Worm (Caenorhabditis elegans) whole organism, L3 larva: Measurements from ENCODE around the gene hmgs-1.
A peak's percentile ranks its signal among the peaks of the same experiment; 100 is the strongest.

ENCODE experiments used
- R02D3.7 ChIP-seq: fragments of 150-350 bp; optimal IDR thresholded peaks from 2 replicates; lab custom pipeline; 2014; ENCODE audit warnings: missing biosample characterization, missing genetic modification characterization
- aly-2 ChIP-seq: fragments of 150-350 bp; optimal IDR thresholded peaks from 2 replicates; lab custom pipeline; 2014; ENCODE audit warnings: missing biosample characterization, missing genetic modification characterization
- ama-1 ChIP-seq: fragments of 150-350 bp; optimal IDR thresholded peaks from 2 replicates; lab custom pipeline; 2018
- ceh-16 ChIP-seq: sonication (generic microtip); optimal IDR thresholded peaks from 2 replicates; lab custom pipeline; 2017; ENCODE audit warnings: missing biosample characterization, missing genetic modification characterization
- ceh-28 ChIP-seq: fragments of 150-350 bp; optimal IDR thresholded peaks from 2 replicates; lab custom pipeline; 2014; ENCODE audit warnings: missing biosample characterization, missing genetic modification reagents, missing genetic modification characterization
- daf-12 ChIP-seq: fragments of 150-350 bp; optimal IDR thresholded peaks from 2 replicates; lab custom pipeline; 2014; ENCODE audit warnings: missing biosample characterization, missing genetic modification reagents, missing genetic modification characterization
- egl-27 ChIP-seq: sonication (generic microtip); optimal IDR thresholded peaks from 4 replicates; lab custom pipeline; 2017; ENCODE audit warnings: missing biosample characterization, missing genetic modification reagents, missing genetic modification characterization
- egl-5 ChIP-seq: fragments of 150-350 bp; optimal IDR thresholded peaks from 2 replicates; lab custom pipeline; 2017; ENCODE audit warnings: missing biosample characterization, missing genetic modification reagents, missing genetic modification characterization, inconsistent platforms
- elt-1 ChIP-seq: fragments of 150-350 bp; optimal IDR thresholded peaks from 2 replicates; lab custom pipeline; 2014; ENCODE audit warnings: missing biosample characterization, missing genetic modification characterization
- elt-2 ChIP-seq: sonication (generic microtip); optimal IDR thresholded peaks from 2 replicates; lab custom pipeline; 2016; ENCODE audit warnings: missing genetic modification reagents, mild to moderate bottlenecking, missing genetic modification characterization, missing compliant biosample characterization
- elt-3 ChIP-seq, 3 experiments: fragments of 150-350 bp in 1 of 3; sonication (generic microtip) in 2 of 3; optimal IDR thresholded peaks; 2 replicates in 2 of 3; 4 replicates in 1 of 3; lab custom pipeline; 2014 to 2017; ENCODE audit warnings: missing biosample characterization in 3 of 3, missing genetic modification characterization in 3 of 3
- eor-1 ChIP-seq, 2 experiments: fragments of 150-350 bp; optimal IDR thresholded peaks; 2 replicates each; lab custom pipeline; 2014 to 2018; ENCODE audit warnings: missing biosample characterization in 2 of 2, missing genetic modification characterization in 2 of 2
- fkh-2 ChIP-seq: fragments of 150-350 bp; optimal IDR thresholded peaks from 2 replicates; lab custom pipeline; 2014; ENCODE audit warnings: missing biosample characterization, missing genetic modification reagents, missing genetic modification characterization
- hmg-11 ChIP-seq: sonication (generic microtip); optimal IDR thresholded peaks from 2 replicates; lab custom pipeline; 2016; ENCODE audit warnings: missing genetic modification characterization, missing compliant biosample characterization
- jun-1 ChIP-seq: fragments of 150-350 bp; optimal IDR thresholded peaks from 2 replicates; lab custom pipeline; 2014; ENCODE audit warnings: missing biosample characterization, missing genetic modification reagents, missing genetic modification characterization
- mdl-1 ChIP-seq: fragments of 150-350 bp; optimal IDR thresholded peaks from 2 replicates; lab custom pipeline; 2014; ENCODE audit warnings: missing biosample characterization, missing genetic modification characterization
- mml-1 ChIP-seq: fragments of 150-350 bp; sonication (generic microtip); optimal IDR thresholded peaks from 3 replicates; lab custom pipeline; 2014; ENCODE audit warnings: missing biosample characterization, missing genetic modification characterization
- nhr-11 ChIP-seq: fragments of 150-350 bp; optimal IDR thresholded peaks from 2 replicates; lab custom pipeline; 2014; ENCODE audit warnings: missing biosample characterization, missing genetic modification characterization
- nhr-12 ChIP-seq: fragments of 150-350 bp; optimal IDR thresholded peaks from 2 replicates; lab custom pipeline; 2014; ENCODE audit warnings: missing biosample characterization, missing genetic modification characterization
- nhr-23 ChIP-seq: fragments of 150-350 bp; optimal IDR thresholded peaks from 2 replicates; lab custom pipeline; 2014; ENCODE audit warnings: missing biosample characterization, missing genetic modification reagents, missing genetic modification characterization
- nhr-67 ChIP-seq: fragments of 150-350 bp; optimal IDR thresholded peaks from 2 replicates; lab custom pipeline; 2014; ENCODE audit warnings: missing biosample characterization, missing genetic modification characterization
- nhr-77 ChIP-seq: fragments of 150-350 bp; optimal IDR thresholded peaks from 2 replicates; lab custom pipeline; 2014; ENCODE audit warnings: missing biosample characterization, missing genetic modification characterization
- pha-4 ChIP-seq: fragments of 150-350 bp; optimal IDR thresholded peaks from 2 replicates; lab custom pipeline; 2014; ENCODE audit warnings: missing biosample characterization, missing genetic modification reagents, missing genetic modification characterization
- pqm-1 ChIP-seq: fragments of 150-350 bp; optimal IDR thresholded peaks from 2 replicates; lab custom pipeline; 2017; ENCODE audit warnings: missing biosample characterization, missing genetic modification characterization, inconsistent platforms
- snpc-4 ChIP-seq: fragments of 150-350 bp; optimal IDR thresholded peaks from 2 replicates; lab custom pipeline; 2014; ENCODE audit warnings: missing biosample characterization, missing genetic modification characterization
- tbx-2 ChIP-seq: sonication (generic microtip); optimal IDR thresholded peaks from 2 replicates; lab custom pipeline; 2016; ENCODE audit warnings: mild to moderate bottlenecking, missing genetic modification characterization, missing compliant biosample characterization
- zag-1 ChIP-seq: fragments of 150-350 bp; optimal IDR thresholded peaks from 2 replicates; lab custom pipeline; 2014; ENCODE audit warnings: missing biosample characterization, missing genetic modification characterization
- ztf-11 ChIP-seq: fragments of 150-350 bp; optimal IDR thresholded peaks from 2 replicates; lab custom pipeline; 2014; ENCODE audit warnings: missing biosample characterization, missing genetic modification characterization
- ztf-4 ChIP-seq: fragments of 150-350 bp; optimal IDR thresholded peaks from 2 replicates; lab custom pipeline; 2014; ENCODE audit warnings: missing biosample characterization, missing genetic modification characterization

hmgs-1 gene

ce11 chrV:5712189-5712588 lies 27.8 kb upstream of the hmgs-1 start:
- no peak for TF ChIP-seq eor-1 (tag; optimal IDR thresholded peaks at IDR 0.05; lab: Kevin White, UChicago)
- TF ChIP-seq egl-27 (tag; lab: Kevin White, UChicago), result no peak
- no peak for TF ChIP-seq egl-5 (tag; lab: Kevin White, UChicago)
- TF ChIP-seq hmg-11 (tag; lab: Kevin White, UChicago), result no peak
- TF ChIP-seq mml-1, result no peak
- no peak for TF ChIP-seq nhr-12 (tag; lab: Kevin White, UChicago)
- TF ChIP-seq fkh-2 (tag; lab: Kevin White, UChicago), result no peak
- TF ChIP-seq nhr-77 (tag; lab: Kevin White, UChicago), result no peak
- TF ChIP-seq, all 47 proteins: peak for 0

DNA sequence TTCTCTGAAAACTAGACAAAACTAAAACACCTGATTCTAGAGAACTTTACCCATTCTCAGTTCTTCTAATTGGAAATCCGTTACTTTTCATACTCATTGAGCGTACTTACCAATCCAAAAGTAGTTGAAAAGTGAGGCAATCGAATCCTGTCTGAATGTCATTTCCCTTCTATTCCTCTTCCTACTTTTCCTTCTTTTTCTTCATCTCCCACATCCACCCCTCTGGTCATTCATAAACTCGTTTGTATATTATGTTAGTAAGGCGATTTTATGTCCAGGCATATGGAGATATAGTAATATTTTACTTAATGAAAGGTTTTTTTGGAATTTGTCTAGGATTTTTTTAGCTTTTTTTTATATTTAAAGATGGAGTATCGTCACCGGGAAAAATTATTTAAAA lies 23.9 kb upstream of the hmgs-1 start:
- TF ChIP-seq mml-1 (no peak), ceh-16 (tag; lab: Kevin White, UChicago) (no peak), nhr-12 (tag; lab: Kevin White, UChicago) (no peak), nhr-11 (tag; lab: Kevin White, UChicago) (no peak)

- no peak for TF ChIP-seq snpc-4
- TF ChIP-seq nhr-23 (tag; lab: Kevin White, UChicago), result no peak
- TF ChIP-seq ceh-16 (tag; lab: Kevin White, UChicago), result no peak
Observed at ce11 chrV:5705510-5705909, 21.1 kb upstream of the hmgs-1 start, which contains the start of gene peli-1. Gene peli-1 (plus strand): TSS chrV:5705810.

DNA sequence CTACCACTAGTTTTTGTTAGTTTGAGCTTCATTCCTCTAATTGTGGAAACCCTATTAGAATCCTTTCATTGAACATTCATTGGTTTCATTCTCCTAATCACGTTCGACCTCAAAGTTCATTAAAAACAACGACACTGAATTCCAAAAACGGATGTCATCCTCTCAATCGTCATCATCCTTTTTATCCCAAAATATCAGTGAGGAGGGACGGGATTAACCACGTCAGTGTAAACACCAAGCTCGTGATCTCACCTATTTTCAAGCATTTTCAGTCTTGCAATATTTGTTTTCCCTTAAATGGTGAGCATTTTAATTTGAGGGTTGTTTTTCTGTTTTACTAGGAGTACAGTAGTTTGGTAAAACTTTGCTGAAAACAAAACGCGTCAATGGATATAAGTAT lies 20.1 kb upstream of the hmgs-1 start:
- TF ChIP-seq jun-1 (tag; lab: Kevin White, UChicago), result no peak
- peak; percentile 46 for TF ChIP-seq nhr-11 (tag; lab: Kevin White, UChicago)

ce11 chrV:5701106-5701505 lies 16.7 kb upstream of the hmgs-1 start:
- TF ChIP-seq elt-3 (tag; optimal IDR thresholded peaks at IDR 0.05; lab: Kevin White, UChicago) (peak in 2 of 3 experiments; percentile 45 to 90), mdl-1 (tag; lab: Kevin White, UChicago) (peak; percentile 14), nhr-23 (tag; lab: Kevin White, UChicago) (peak; percentile 40), ama-1 (lab: Kevin White, UChicago) (peak; percentile 72), R02D3.7 (tag; lab: Kevin White, UChicago) (peak; percentile 0), elt-2 (tag; lab: Kevin White, UChicago) (no peak)

DNA sequence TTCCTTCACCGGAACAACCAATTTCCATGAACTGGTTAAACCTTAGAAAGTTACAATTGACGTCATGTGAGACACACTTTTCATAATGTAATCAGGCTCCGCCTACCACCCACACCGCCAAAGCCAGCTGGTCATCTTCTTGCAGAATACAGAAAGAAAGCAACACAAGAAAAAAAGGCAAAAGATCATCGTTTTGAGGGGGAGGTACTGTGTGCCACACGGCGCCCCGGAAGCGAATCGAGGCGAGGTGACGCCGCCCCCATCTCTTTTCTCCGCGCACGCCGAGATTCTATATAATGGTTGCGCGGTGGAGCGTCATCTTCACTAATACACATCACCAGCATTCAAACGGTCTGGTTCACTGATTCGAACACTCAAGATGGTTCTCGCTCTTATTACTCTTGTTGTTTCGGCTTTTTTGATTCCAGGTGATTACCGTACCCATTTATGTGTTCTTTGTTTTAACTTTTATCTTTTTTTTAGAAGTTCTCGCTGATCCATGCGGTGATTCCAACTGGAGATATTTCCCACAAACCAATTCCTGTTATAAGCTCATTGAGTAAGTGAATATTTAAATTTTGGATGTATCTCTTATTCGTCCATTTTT lies 15.5 kb upstream of the hmgs-1 start, which contains the start of gene clec-1:
clec-1 (plus strand) TSS at position 320 of the 607 bp plus-strand sequence.
- TF ChIP-seq ama-1 (lab: Kevin White, UChicago) (peak; percentile 56), pha-4 (tag; lab: Kevin White, UChicago) (no peak)

DNA sequence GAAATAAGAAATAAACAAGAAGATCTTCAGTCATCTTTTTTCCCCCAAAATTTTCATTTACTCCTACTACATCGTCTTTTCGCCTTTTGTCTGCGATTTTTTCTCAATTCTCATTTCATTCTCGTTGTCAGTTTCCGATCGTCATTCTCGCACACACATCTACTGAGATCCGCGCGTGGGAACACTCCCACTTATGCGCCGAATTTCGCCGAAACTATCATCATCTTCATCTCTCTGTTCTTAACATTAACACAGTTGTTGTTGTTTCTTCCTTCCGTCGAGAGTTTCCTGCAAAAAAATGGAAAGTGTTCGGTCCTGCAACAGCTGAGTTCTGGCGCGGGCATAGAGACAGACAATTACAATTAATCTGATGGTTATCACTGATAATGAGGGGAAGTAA lies 13.2 kb upstream of the hmgs-1 start:
- peak; percentile 7 for TF ChIP-seq ceh-28 (tag; lab: Kevin White, UChicago)
- TF ChIP-seq elt-3 (tag; optimal IDR thresholded peaks at IDR 0.05; lab: Kevin White, UChicago), result peak in 1 of 3 experiments; percentile 39
- peak; percentile 24 for TF ChIP-seq nhr-23 (tag; lab: Kevin White, UChicago)
- TF ChIP-seq elt-1 (tag; lab: Kevin White, UChicago), result no peak

ce11 chrV:5696177-5696576 lies 11.8 kb upstream of the hmgs-1 start:
- peak; percentile 30 for TF ChIP-seq pqm-1
- TF ChIP-seq zag-1 (tag; lab: Kevin White, UChicago), result no peak
- no peak for TF ChIP-seq nhr-67
- TF ChIP-seq aly-2 (tag; lab: Kevin White, UChicago), result no peak
- TF ChIP-seq eor-1 (tag; optimal IDR thresholded peaks at IDR 0.05; lab: Kevin White, UChicago), result no peak
- no peak for TF ChIP-seq daf-12
- no peak for TF ChIP-seq ceh-28 (tag; lab: Kevin White, UChicago)
- peak; percentile 45 for TF ChIP-seq elt-2 (tag; lab: Kevin White, UChicago)
- no peak for TF ChIP-seq tbx-2
- TF ChIP-seq ztf-11 (tag; lab: Kevin White, UChicago), result no peak
- no peak for TF ChIP-seq fkh-2 (tag; lab: Kevin White, UChicago)
- TF ChIP-seq ama-1 (lab: Kevin White, UChicago), result no peak
- no peak for TF ChIP-seq hmg-11 (tag; lab: Kevin White, UChicago)
- TF ChIP-seq ztf-4 (tag; lab: Kevin White, UChicago), result no peak
- no peak for TF ChIP-seq nhr-12 (tag; lab: Kevin White, UChicago)
- TF ChIP-seq, all 47 proteins: peak for 2
